Fruit fly (Drosophila melanogaster) whole organism, prepupa: Measurements from ENCODE around the gene msl-3.
A peak's percentile ranks its signal among the peaks of the same experiment; 100 is the strongest.

Experiments
- Blimp-1 ChIP-seq: fragments of 200-800 bp; sonication (Bioruptor generic); optimal IDR thresholded peaks from 3 replicates; lab custom pipeline; 2017; ENCODE audit warnings: missing biosample characterization, missing genetic modification characterization, mild to moderate bottlenecking, moderate library complexity, missing genetic modification reagents
- CG10631 ChIP-seq: fragments of 200-800 bp; sonication (Bioruptor generic); optimal IDR thresholded peaks from 2 replicates; lab custom pipeline; 2016; ENCODE audit warnings: missing biosample characterization, missing genetic modification characterization
- CG11294 ChIP-seq: fragments of 200-800 bp; sonication (Bioruptor generic); IDR thresholded peaks from 2 replicates; pipeline ENCODE4 v1.3.6; 2022; ENCODE audit warnings: missing biosample characterization, missing genetic modification characterization
- CG11762 ChIP-seq: fragments of 200-800 bp; sonication (Bioruptor generic); optimal IDR thresholded peaks from 3 replicates; lab custom pipeline; 2016; ENCODE audit warnings: missing biosample characterization, missing genetic modification characterization; ENCODE audit not compliant: insufficient read depth
- CG11902 ChIP-seq: fragments of 200-800 bp; sonication (Bioruptor generic); optimal IDR thresholded peaks from 3 replicates; lab custom pipeline; 2016; ENCODE audit warnings: missing biosample characterization, missing genetic modification characterization
- CG15336 ChIP-seq: fragments of 200-800 bp; sonication (Bioruptor generic); IDR thresholded peaks from 2 replicates; pipeline ENCODE4 v1.3.6; 2022; ENCODE audit warnings: missing biosample characterization, missing genetic modification characterization
- CG1621 ChIP-seq: fragments of 200-800 bp; sonication (Bioruptor generic); optimal IDR thresholded peaks from 3 replicates; lab custom pipeline; 2018; ENCODE audit warnings: missing biosample characterization, mild to moderate bottlenecking, missing genetic modification characterization
- CG16779 ChIP-seq: fragments of 200-800 bp; sonication (Bioruptor generic); optimal IDR thresholded peaks from 3 replicates; lab custom pipeline; 2017; ENCODE audit warnings: missing biosample characterization, mild to moderate bottlenecking, missing genetic modification characterization
- CG3032 ChIP-seq: fragments of 200-800 bp; optimal IDR thresholded peaks from 2 replicates; lab custom pipeline; 2019; ENCODE audit warnings: missing biosample characterization, mild to moderate bottlenecking, missing genetic modification characterization, moderate library complexity
- CG31627 ChIP-seq: fragments of 200-800 bp; sonication (Bioruptor generic); optimal IDR thresholded peaks from 3 replicates; lab custom pipeline; 2016; ENCODE audit warnings: missing biosample characterization, missing genetic modification characterization
- CG32006 ChIP-seq: fragments of 200-800 bp; sonication (Bioruptor generic); optimal IDR thresholded peaks from 3 replicates; lab custom pipeline; 2017; ENCODE audit warnings: missing biosample characterization, mild to moderate bottlenecking, missing genetic modification characterization
- CG3919 ChIP-seq: fragments of 200-800 bp; sonication (Bioruptor generic); optimal IDR thresholded peaks from 3 replicates; lab custom pipeline; 2016; ENCODE audit warnings: missing biosample characterization, missing genetic modification characterization
- CG4318 ChIP-seq: fragments of 200-800 bp; sonication (Bioruptor generic); optimal IDR thresholded peaks from 3 replicates; lab custom pipeline; 2017; ENCODE audit warnings: missing biosample characterization, mild to moderate bottlenecking, missing genetic modification characterization
- CG6792 ChIP-seq: fragments of 200-800 bp; sonication (Bioruptor generic); optimal IDR thresholded peaks from 3 replicates; lab custom pipeline; 2016; ENCODE audit warnings: missing biosample characterization, missing genetic modification characterization
- CG6808 ChIP-seq: fragments of 200-800 bp; sonication (Bioruptor generic); optimal IDR thresholded peaks from 3 replicates; lab custom pipeline; 2017; ENCODE audit warnings: missing biosample characterization, missing genetic modification characterization, mild to moderate bottlenecking, moderate library complexity, missing genetic modification reagents
- CG7368 ChIP-seq: fragments of 200-800 bp; sonication (Bioruptor generic); optimal IDR thresholded peaks from 3 replicates; lab custom pipeline; 2016; ENCODE audit warnings: missing biosample characterization, missing genetic modification characterization
- CG8119 ChIP-seq: fragments of 200-800 bp; sonication (Bioruptor generic); IDR thresholded peaks from 3 replicates; pipeline ENCODE4 v1.3.6; 2022; ENCODE audit warnings: missing biosample characterization, missing genetic modification characterization
- CG8632 ChIP-seq: fragments of 200-800 bp; sonication (Bioruptor generic); optimal IDR thresholded peaks from 3 replicates; lab custom pipeline; 2016; ENCODE audit warnings: missing biosample characterization, missing genetic modification characterization
- CG9139 ChIP-seq: fragments of 200-800 bp; sonication (Bioruptor generic); optimal IDR thresholded peaks from 3 replicates; lab custom pipeline; 2017; ENCODE audit warnings: missing biosample characterization, mild to moderate bottlenecking, missing genetic modification characterization
- Eip78C ChIP-seq: fragments of 200-800 bp; sonication (Bioruptor generic); peaks from one replicate; lab custom pipeline; 2016; ENCODE audit warnings: missing biosample characterization, missing genetic modification characterization
- Eip93F ChIP-seq: fragments of 200-800 bp; sonication (Bioruptor generic); optimal IDR thresholded peaks from 2 replicates; lab custom pipeline; 2016; ENCODE audit warnings: missing biosample characterization, mild to moderate bottlenecking, missing genetic modification characterization
- Gug ChIP-seq: fragments of 200-800 bp; sonication (Bioruptor generic); IDR thresholded peaks from 2 replicates; pipeline ENCODE4 v1.3.6; 2022; ENCODE audit warnings: missing biosample characterization, missing genetic modification characterization
- Hr4 ChIP-seq: fragments of 200-800 bp; sonication (Bioruptor generic); optimal IDR thresholded peaks from 3 replicates; lab custom pipeline; 2016; ENCODE audit warnings: missing biosample characterization, missing genetic modification characterization
- Met ChIP-seq: fragments of 200-800 bp; sonication (Bioruptor generic); optimal IDR thresholded peaks from 3 replicates; lab custom pipeline; 2016; ENCODE audit warnings: missing biosample characterization, missing genetic modification characterization
- OdsH ChIP-seq: fragments of 200-800 bp; sonication (Bioruptor generic); optimal IDR thresholded peaks from 3 replicates; lab custom pipeline; 2016; ENCODE audit warnings: missing biosample characterization, missing genetic modification characterization
- Sox102F ChIP-seq: fragments of 200-800 bp; sonication (Bioruptor generic); optimal IDR thresholded peaks from 2 replicates; lab custom pipeline; 2016; ENCODE audit warnings: missing biosample characterization, mild to moderate bottlenecking, missing genetic modification characterization
- Sox15 ChIP-seq: fragments of 200-800 bp; sonication (Bioruptor generic); optimal IDR thresholded peaks from 3 replicates; lab custom pipeline; 2016; ENCODE audit warnings: missing biosample characterization, missing genetic modification characterization
- achi ChIP-seq: fragments of 200-800 bp; sonication (Bioruptor generic); optimal IDR thresholded peaks from 3 replicates; lab custom pipeline; 2016; ENCODE audit warnings: missing biosample characterization, missing genetic modification characterization
- acj6 ChIP-seq: fragments of 200-800 bp; sonication (Bioruptor generic); optimal IDR thresholded peaks from 3 replicates; lab custom pipeline; 2016; ENCODE audit warnings: missing biosample characterization, missing genetic modification characterization
- dac ChIP-seq: fragments of 200-800 bp; sonication (Bioruptor generic); optimal IDR thresholded peaks from 2 replicates; lab custom pipeline; 2017; ENCODE audit warnings: missing biosample characterization, mild to moderate bottlenecking, missing genetic modification characterization
- dsx ChIP-seq: fragments of 200-800 bp; optimal IDR thresholded peaks from 3 replicates; lab custom pipeline; 2019; ENCODE audit warnings: missing biosample characterization, mild to moderate bottlenecking, missing genetic modification characterization, moderate library complexity; ENCODE audit not compliant: poor library complexity, severe bottlenecking
- esn ChIP-seq: fragments of 200-800 bp; sonication (Bioruptor generic); optimal IDR thresholded peaks from 2 replicates; lab custom pipeline; 2016; ENCODE audit warnings: missing biosample characterization, mild to moderate bottlenecking, missing genetic modification characterization, moderate library complexity
- fd59A ChIP-seq: fragments of 200-800 bp; sonication (Bioruptor generic); optimal IDR thresholded peaks from 2 replicates; lab custom pipeline; 2017; ENCODE audit warnings: missing biosample characterization, mild to moderate bottlenecking, missing genetic modification characterization, missing genetic modification reagents
- fd85E ChIP-seq: fragments of 200-800 bp; sonication (Bioruptor generic); optimal IDR thresholded peaks from 3 replicates; lab custom pipeline; 2016; ENCODE audit warnings: missing biosample characterization, missing genetic modification characterization
- fkh ChIP-seq: fragments of 200-800 bp; sonication (Bioruptor generic); optimal IDR thresholded peaks from 3 replicates; lab custom pipeline; 2017; ENCODE audit warnings: missing biosample characterization, mild to moderate bottlenecking, missing genetic modification characterization, moderate library complexity
- net ChIP-seq: fragments of 200-800 bp; sonication (Bioruptor generic); optimal IDR thresholded peaks from 3 replicates; lab custom pipeline; 2016; ENCODE audit warnings: missing biosample characterization, missing genetic modification characterization
- pdm3 ChIP-seq: fragments of 200-800 bp; sonication (Bioruptor generic); optimal IDR thresholded peaks from 3 replicates; lab custom pipeline; 2016; ENCODE audit warnings: missing biosample characterization, missing genetic modification characterization
- salr ChIP-seq, 2 experiments: fragments of 200-800 bp; sonication (Bioruptor generic); optimal IDR thresholded peaks; 3 replicates each; lab custom pipeline; 2016 to 2018; ENCODE audit warnings: missing biosample characterization in 2 of 2, missing genetic modification characterization in 2 of 2, mild to moderate bottlenecking in 1 of 2
- spab ChIP-seq: fragments of 200-800 bp; sonication (Bioruptor generic); optimal IDR thresholded peaks from 2 replicates; lab custom pipeline; 2017; ENCODE audit warnings: missing biosample characterization, mild to moderate bottlenecking, missing genetic modification characterization, missing genetic modification reagents
- svp ChIP-seq: fragments of 200-800 bp; sonication (Bioruptor generic); peaks from one replicate; lab custom pipeline; 2016; ENCODE audit warnings: missing biosample characterization, missing genetic modification characterization
- topi ChIP-seq: fragments of 200-800 bp; sonication (Bioruptor generic); optimal IDR thresholded peaks from 3 replicates; lab custom pipeline; 2016; ENCODE audit warnings: missing biosample characterization, missing genetic modification characterization

msl-3 gene

dm6 chr3L:7113010-7113409 lies 12.3 kb downstream of the msl-3 start (continued):
- peak; percentile 53 for TF ChIP-seq CG3919 (GFP tag; lab: Kevin White, UChicago)
- TF ChIP-seq salr (GFP tag; optimal IDR thresholded peaks at IDR 0.05; lab: Kevin White, UChicago) = no peak
- peak; percentile 71 for TF ChIP-seq CG6808 (GFP tag; lab: Kevin White, UChicago)
- no peak; the same call in 2 of the 3 replicates for TF ChIP-seq CG8119
- TF ChIP-seq Hr4 (GFP tag; lab: Kevin White, UChicago) = peak; percentile 16
- TF ChIP-seq fkh (GFP tag; lab: Kevin White, UChicago) = no peak
- TF ChIP-seq OdsH (GFP tag; lab: Kevin White, UChicago) = peak; percentile 17
- TF ChIP-seq svp (GFP tag; lab: Kevin White, UChicago) = peak; percentile 93
- TF ChIP-seq CG3032 (tag; lab: Kevin White, UChicago) = peak; percentile 64
- TF ChIP-seq esn (GFP tag; lab: Kevin White, UChicago) = no peak
- TF ChIP-seq CG9139 (GFP tag; lab: Kevin White, UChicago) = peak; percentile 13
- peak; percentile 37 for TF ChIP-seq CG6792 (GFP tag; lab: Kevin White, UChicago)
- peak; percentile 40 for TF ChIP-seq CG8632 (GFP tag; lab: Kevin White, UChicago)
- peak; percentile 9 for TF ChIP-seq net
- peak; percentile 43 for TF ChIP-seq CG10631 (GFP tag; lab: Kevin White, UChicago)
- peak; percentile 63 for TF ChIP-seq Sox102F

dm6 chr3L:7105693-7106092 lies 19.6 kb downstream of the msl-3 start:
- TF ChIP-seq CG32006 = peak; percentile 32
- 0 out of 3 replicates have a peak, but pooled peaks have one; percentile 13 for TF ChIP-seq CG8119
- TF ChIP-seq CG31627 = no peak
- TF ChIP-seq Eip78C = peak; percentile 57
- TF ChIP-seq CG7368 = no peak
- no peak for TF ChIP-seq fd85E
- TF ChIP-seq salr (GFP tag; optimal IDR thresholded peaks at IDR 0.05; lab: Kevin White, UChicago) = no peak
- peak; percentile 13 for TF ChIP-seq Hr4 (GFP tag; lab: Kevin White, UChicago)
- no peak for TF ChIP-seq fkh (GFP tag; lab: Kevin White, UChicago)
- TF ChIP-seq, all 60 proteins: peak for 4

dm6 chr3L:7104485-7104884 lies 20.8 kb downstream of the msl-3 start:
- peak; percentile 17 for TF ChIP-seq Eip78C
- no peak for TF ChIP-seq CG7368
- TF ChIP-seq CG11762 (GFP tag; lab: Kevin White, UChicago) = no peak
- TF ChIP-seq fkh (GFP tag; lab: Kevin White, UChicago) = no peak
- TF ChIP-seq CG11294 (GFP tag; lab: Robert Waterston, UW) = no peak
- no peak for TF ChIP-seq CG10631 (GFP tag; lab: Kevin White, UChicago)
- no peak for TF ChIP-seq spab
- no peak for TF ChIP-seq Sox15 (GFP tag; lab: Kevin White, UChicago)
- TF ChIP-seq, all 60 proteins: peak for 1

dm6 chr3L:7103941-7104340 lies 21.4 kb downstream of the msl-3 start:
- no peak for TF ChIP-seq Met (GFP tag; lab: Kevin White, UChicago)
- no peak for TF ChIP-seq acj6 (GFP tag; lab: Kevin White, UChicago)
- TF ChIP-seq fd59A (GFP tag; lab: Kevin White, UChicago) = no peak
- peak; percentile 29 for TF ChIP-seq Hr4 (GFP tag; lab: Kevin White, UChicago)
- peak; percentile 20; the same call in 1 of the 3 replicates for TF ChIP-seq CG8119
- TF ChIP-seq Gug = no peak
- no peak for TF ChIP-seq CG10631 (GFP tag; lab: Kevin White, UChicago)
- TF ChIP-seq CG32006 = peak; percentile 56
- TF ChIP-seq CG4318 (GFP tag; lab: Kevin White, UChicago) = peak; percentile 15
- no peak for TF ChIP-seq pdm3 (GFP tag; lab: Kevin White, UChicago)

dm6 chr3L:7096530-7096929 lies 28.8 kb downstream of the msl-3 start:
- TF ChIP-seq CG11902 (no peak), OdsH (GFP tag; lab: Kevin White, UChicago) (no peak), CG16779 (tag; lab: Kevin White, UChicago) (no peak), CG1621 (tag; lab: Kevin White, UChicago) (no peak), net (peak; percentile 1), dsx (no peak), CG6808 (GFP tag; lab: Kevin White, UChicago) (no peak), Met (GFP tag; lab: Kevin White, UChicago) (peak; percentile 3), pdm3 (GFP tag; lab: Kevin White, UChicago) (peak; percentile 18), dac (GFP tag; lab: Kevin White, UChicago) (no peak), Sox102F (no peak), Sox15 (GFP tag; lab: Kevin White, UChicago) (no peak), Eip93F (GFP tag; lab: Kevin White, UChicago) (no peak), achi (no peak), CG11762 (GFP tag; lab: Kevin White, UChicago) (no peak), topi (no peak), CG15336 (GFP tag; lab: Robert Waterston, UW) (peak; percentile 67), esn (GFP tag; lab: Kevin White, UChicago) (no peak), salr (GFP tag; optimal IDR thresholded peaks at IDR 0.05; lab: Kevin White, UChicago) (peak in 1 of 2 experiments; percentile 8), CG31627 (no peak), Blimp-1 (GFP tag; lab: Kevin White, UChicago) (no peak)
